Fruit fly (Drosophila melanogaster) whole organism, wandering third instar larva: ENCODE measurements around the gene CG15412.

ENCODE experiments used
- Abd-B ChIP-seq: fragments of >200 bp; optimal IDR thresholded peaks from 2 replicates; lab custom pipeline; 2017; ENCODE audit warnings: missing biosample characterization, missing genetic modification characterization
- CG32264 ChIP-seq: fragments of 200-800 bp; sonication (Bioruptor generic); optimal IDR thresholded peaks from 2 replicates; lab custom pipeline; 2016; ENCODE audit warnings: missing biosample characterization, missing genetic modification characterization
- CG9705 ChIP-seq: fragments of 200-800 bp; sonication (Bioruptor generic); optimal IDR thresholded peaks from 2 replicates; lab custom pipeline; 2018; ENCODE audit warnings: missing biosample characterization, mild to moderate bottlenecking, missing genetic modification characterization
- CrebA ChIP-seq: fragments of 200-800 bp; sonication (Bioruptor generic); optimal IDR thresholded peaks from 2 replicates; lab custom pipeline; 2016; ENCODE audit warnings: missing biosample characterization, mild to moderate bottlenecking, missing genetic modification characterization, borderline replicate concordance
- Dfd ChIP-seq: fragments of >200 bp; optimal IDR thresholded peaks from 2 replicates; lab custom pipeline; 2017; ENCODE audit warnings: missing biosample characterization, missing genetic modification characterization
- Dif ChIP-seq: fragments of 200-275, 200-300 bp; sonication (Bioruptor generic); optimal IDR thresholded peaks from 2 replicates; lab custom pipeline; 2018; ENCODE audit warnings: missing biosample characterization, missing genetic modification characterization; ENCODE audit not compliant: partially characterized antibody
- GATAd ChIP-seq: sonication (Bioruptor generic); optimal IDR thresholded peaks from 2 replicates; lab custom pipeline; 2016; ENCODE audit warnings: missing biosample characterization, missing genetic modification characterization
- HLH106 ChIP-seq: fragments of 200-800 bp; optimal IDR thresholded peaks from 3 replicates; lab custom pipeline; 2019; ENCODE audit warnings: missing biosample characterization, mild to moderate bottlenecking, missing genetic modification characterization, moderate library complexity
- Hnf4 ChIP-seq: fragments of 200-800 bp; sonication (Bioruptor generic); optimal IDR thresholded peaks from 2 replicates; lab custom pipeline; 2016; ENCODE audit warnings: missing biosample characterization, mild to moderate bottlenecking, missing genetic modification characterization
- Hr78 ChIP-seq: fragments of >200 bp; optimal IDR thresholded peaks from 2 replicates; lab custom pipeline; 2017; ENCODE audit warnings: missing biosample characterization, missing genetic modification characterization
- Hr83 ChIP-seq: fragments of 200-300 bp; sonication (Bioruptor generic); optimal IDR thresholded peaks from 2 replicates; lab custom pipeline; 2016; ENCODE audit warnings: missing biosample characterization, mild to moderate bottlenecking, missing genetic modification characterization, moderate library complexity; ENCODE audit not compliant: poor library complexity, severe bottlenecking
- Jra ChIP-seq: sonication (Bioruptor generic); optimal IDR thresholded peaks from 2 replicates; lab custom pipeline; 2016; ENCODE audit warnings: missing biosample characterization, missing genetic modification characterization
- Mio ChIP-seq: sonication (Bioruptor generic); optimal IDR thresholded peaks from 2 replicates; lab custom pipeline; 2016; ENCODE audit warnings: missing biosample characterization, missing genetic modification characterization
- Myc ChIP-seq: fragments of >200 bp; optimal IDR thresholded peaks from 2 replicates; lab custom pipeline; 2017
- N ChIP-seq: fragments of >200 bp; optimal IDR thresholded peaks from 2 replicates; lab custom pipeline; 2018; ENCODE audit warnings: missing biosample characterization, missing external identifiers, missing genetic modification characterization
- OdsH ChIP-seq: fragments of 200-800 bp; sonication (Bioruptor generic); optimal IDR thresholded peaks from 2 replicates; lab custom pipeline; 2016; ENCODE audit warnings: missing biosample characterization, mild to moderate bottlenecking, missing genetic modification characterization
- Rel ChIP-seq, 2 experiments: fragments of 200-800 bp; sonication (Bioruptor generic) in 1 of 2; optimal IDR thresholded peaks; 2 replicates in 1 of 2; 3 replicates in 1 of 2; lab custom pipeline; 2016 to 2019; ENCODE audit warnings: mild to moderate bottlenecking in 2 of 2, missing biosample characterization in 2 of 2, missing genetic modification characterization in 2 of 2, moderate library complexity in 1 of 2
- Sp1 ChIP-seq: fragments of 200-800 bp; sonication (Bioruptor generic); optimal IDR thresholded peaks from 3 replicates; lab custom pipeline; 2019; ENCODE audit warnings: missing biosample characterization, mild to moderate bottlenecking, missing genetic modification characterization, moderate library complexity
- Vsx2 ChIP-seq: fragments of 200-300, 225-300 bp; sonication (Bioruptor generic); optimal IDR thresholded peaks from 2 replicates; lab custom pipeline; 2018; ENCODE audit warnings: missing biosample characterization, missing genetic modification characterization; ENCODE audit not compliant: partially characterized antibody
- br ChIP-seq: fragments of 200-800 bp; sonication (Bioruptor generic); optimal IDR thresholded peaks from 2 replicates; lab custom pipeline; 2016; ENCODE audit warnings: missing biosample characterization, missing genetic modification characterization
- brk ChIP-seq: fragments of 200-800 bp; sonication (Bioruptor generic); optimal IDR thresholded peaks from 2 replicates; lab custom pipeline; 2016; ENCODE audit warnings: missing biosample characterization, mild to moderate bottlenecking, missing genetic modification characterization
- dl ChIP-seq, 2 experiments: fragments of 175-275, 200-275 bp in 1 of 2; fragments of 200-275 bp in 1 of 2; sonication (Bioruptor generic); optimal IDR thresholded peaks; lab custom pipeline; 2018; ENCODE audit warnings: mild to moderate bottlenecking in 2 of 2, missing biosample characterization in 2 of 2, missing genetic modification characterization in 2 of 2, moderate library complexity in 2 of 2; ENCODE audit not compliant: partially characterized antibody in 2 of 2, insufficient read depth in 1 of 2
- dmrt93B ChIP-seq: fragments of 200-800 bp; sonication (Bioruptor generic); optimal IDR thresholded peaks from 2 replicates; lab custom pipeline; 2018; ENCODE audit warnings: missing biosample characterization, mild to moderate bottlenecking, missing genetic modification characterization
- dsf ChIP-seq: sonication (Bioruptor generic); optimal IDR thresholded peaks from 2 replicates; lab custom pipeline; 2016; ENCODE audit warnings: missing biosample characterization, missing genetic modification characterization, borderline replicate concordance
- ey ChIP-seq: fragments of 200-800 bp; sonication (Bioruptor generic); optimal IDR thresholded peaks from 2 replicates; lab custom pipeline; 2016; ENCODE audit warnings: missing biosample characterization, missing genetic modification characterization
- foxo ChIP-seq, 2 experiments: fragments of 200-800 bp; sonication (Bioruptor generic); optimal IDR thresholded peaks; 2 replicates in 1 of 2; 3 replicates in 1 of 2; lab custom pipeline; 2016 to 2017; ENCODE audit warnings: missing biosample characterization in 2 of 2, missing genetic modification characterization in 2 of 2
- fru ChIP-seq: fragments of 200-800 bp; sonication (Bioruptor generic); optimal IDR thresholded peaks from 3 replicates; lab custom pipeline; 2016; ENCODE audit warnings: missing biosample characterization, mild to moderate bottlenecking, missing genetic modification characterization
- h ChIP-seq: fragments of 200-800 bp; sonication (Bioruptor generic); optimal IDR thresholded peaks from 3 replicates; lab custom pipeline; 2016; ENCODE audit warnings: missing biosample characterization, mild to moderate bottlenecking, missing genetic modification characterization
- jim ChIP-seq: fragments of 175-275, 200-325 bp; sonication (Bioruptor generic); optimal IDR thresholded peaks from 2 replicates; lab custom pipeline; 2016; ENCODE audit warnings: missing biosample characterization, mild to moderate bottlenecking, missing genetic modification characterization
- lola ChIP-seq: fragments of >200 bp; optimal IDR thresholded peaks from 2 replicates; lab custom pipeline; 2017; ENCODE audit warnings: missing biosample characterization, missing genetic modification characterization
- pan ChIP-seq: fragments of >200 bp; optimal IDR thresholded peaks from 2 replicates; lab custom pipeline; 2017
- psq ChIP-seq: fragments of 200-800 bp; sonication (Bioruptor generic); optimal IDR thresholded peaks from 3 replicates; lab custom pipeline; 2017; ENCODE audit warnings: missing biosample characterization, mild to moderate bottlenecking, missing genetic modification characterization, moderate library complexity
- rgr ChIP-seq: fragments of 200-800 bp; sonication (Bioruptor generic); optimal IDR thresholded peaks from 3 replicates; lab custom pipeline; 2016; ENCODE audit warnings: missing biosample characterization, mild to moderate bottlenecking, missing genetic modification characterization
- sage ChIP-seq: fragments of 200-800 bp; sonication (Bioruptor generic); optimal IDR thresholded peaks from 2 replicates; lab custom pipeline; 2016; ENCODE audit warnings: missing biosample characterization, mild to moderate bottlenecking, missing genetic modification characterization
- sv ChIP-seq: fragments of 200-800 bp; sonication (Bioruptor generic); optimal IDR thresholded peaks from 3 replicates; lab custom pipeline; 2016; ENCODE audit warnings: missing biosample characterization, missing genetic modification characterization
- tai ChIP-seq: sonication (Bioruptor generic); optimal IDR thresholded peaks from 2 replicates; lab custom pipeline; 2016; ENCODE audit warnings: missing biosample characterization, missing genetic modification characterization
- usp ChIP-seq: fragments of >200 bp; optimal IDR thresholded peaks from 2 replicates; lab custom pipeline; 2017; ENCODE audit warnings: missing biosample characterization, missing genetic modification characterization
- woc ChIP-seq: sonication (Bioruptor generic); optimal IDR thresholded peaks from 2 replicates; lab custom pipeline; 2016; ENCODE audit warnings: missing biosample characterization, mild to moderate bottlenecking, missing genetic modification characterization

CG15412 gene

DNA sequence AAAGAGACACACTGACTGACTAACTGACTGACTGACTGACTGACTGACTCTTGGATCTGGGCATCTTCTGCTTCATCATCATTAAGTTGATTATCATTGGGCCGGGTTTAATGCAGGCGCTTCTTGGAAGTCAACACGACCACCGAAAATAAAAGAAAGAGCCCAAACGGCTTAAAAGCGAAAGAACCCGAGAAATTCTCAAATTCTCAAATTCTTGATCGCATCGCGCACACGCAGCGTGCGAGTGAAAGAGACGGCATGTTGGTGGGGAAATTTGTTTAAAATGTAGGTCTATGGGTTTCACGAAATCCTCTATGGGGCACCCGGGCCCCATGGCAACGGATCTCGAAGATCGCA, 29.1 kb downstream of the CG15412 start:
- TF ChIP-seq dsf: no peak
- TF ChIP-seq pan (lab: Kevin White, UChicago): no peak
- no peak for TF ChIP-seq br (GFP tag; lab: Kevin White, UChicago)
- TF ChIP-seq rgr (GFP tag; lab: Kevin White, UChicago): no peak
- no peak for TF ChIP-seq Abd-B
- no peak for TF ChIP-seq dl (GFP tag; optimal IDR thresholded peaks at IDR 0.05; lab: Kevin White, UChicago; ENCODE audit: insufficient read depth in 1 of 2, partially characterized antibody in 2 of 2)
- no peak for TF ChIP-seq jim (GFP tag; lab: Kevin White, UChicago)
- no peak for TF ChIP-seq Dif (GFP tag; lab: Kevin White, UChicago)
- no peak for TF ChIP-seq fru (GFP tag; lab: Kevin White, UChicago)
- TF ChIP-seq woc (GFP tag; lab: Kevin White, UChicago): no peak
- TF ChIP-seq sage (GFP tag; lab: Kevin White, UChicago): no peak
- TF ChIP-seq Dfd (GFP tag; lab: Kevin White, UChicago): no peak
- TF ChIP-seq, all 38 proteins: peak for 0

DNA sequence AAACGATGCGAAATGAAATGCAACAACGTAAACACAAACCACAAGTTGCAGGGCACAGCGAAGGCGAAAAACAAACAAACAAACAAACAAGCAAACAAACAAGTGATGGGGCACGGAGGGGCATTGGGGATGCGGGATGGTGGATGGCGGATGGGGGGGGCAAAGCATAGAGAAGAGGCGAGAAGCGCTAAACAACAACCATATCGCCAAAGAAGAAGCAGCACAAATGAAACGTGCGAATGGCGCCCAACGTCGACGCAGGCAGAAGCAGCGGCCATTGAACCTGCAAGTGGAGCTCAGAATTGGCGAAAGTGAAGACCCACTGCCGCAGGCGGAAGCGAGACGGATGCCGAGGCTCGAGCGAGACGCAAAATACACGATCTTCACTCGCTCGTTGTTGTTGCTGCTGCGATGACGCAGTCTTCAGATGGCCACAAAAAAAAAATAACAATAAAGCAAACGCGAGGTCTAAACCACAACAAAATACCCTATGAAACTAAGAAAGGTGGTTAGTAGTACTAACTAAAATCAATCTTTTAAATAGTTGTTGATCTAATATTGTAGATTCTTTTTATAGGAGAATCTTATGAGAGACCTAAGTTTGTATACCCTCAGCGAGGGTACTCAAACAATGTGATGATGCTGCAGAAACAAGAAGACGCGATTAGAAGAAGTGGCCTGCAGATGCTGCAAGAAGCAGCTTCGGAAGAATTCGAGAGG, 29.6 kb downstream of the CG15412 start:
- TF ChIP-seq Hr78: no peak
- peak; percentile 93 for TF ChIP-seq fru (GFP tag; lab: Kevin White, UChicago)
- no peak for TF ChIP-seq dl (GFP tag; optimal IDR thresholded peaks at IDR 0.05; lab: Kevin White, UChicago; ENCODE audit: insufficient read depth in 1 of 2, partially characterized antibody in 2 of 2)
- TF ChIP-seq woc (GFP tag; lab: Kevin White, UChicago): peak; percentile 96
- peak; percentile 89 for TF ChIP-seq Hnf4 (GFP tag; lab: Kevin White, UChicago)
- TF ChIP-seq N: no peak
- peak; percentile 88 for TF ChIP-seq OdsH (GFP tag; lab: Kevin White, UChicago)
- TF ChIP-seq br (GFP tag; lab: Kevin White, UChicago): peak; percentile 88
- peak; percentile 85 for TF ChIP-seq brk (GFP tag; lab: Kevin White, UChicago)
- no peak for TF ChIP-seq Hr83 (GFP tag; lab: Kevin White, UChicago)
- peak; percentile 89 for TF ChIP-seq Jra (GFP tag; lab: Kevin White, UChicago)
- TF ChIP-seq Dif (GFP tag; lab: Kevin White, UChicago): no peak
- no peak for TF ChIP-seq GATAd (GFP tag; lab: Kevin White, UChicago)
- TF ChIP-seq foxo (GFP tag; optimal IDR thresholded peaks at IDR 0.05; lab: Kevin White, UChicago): peak; percentile 51 to 91
- peak; percentile 21 for TF ChIP-seq dsf
- TF ChIP-seq lola (GFP tag; lab: Kevin White, UChicago): no peak
- peak; percentile 98 for TF ChIP-seq psq
- no peak for TF ChIP-seq sv (GFP tag; lab: Kevin White, UChicago)
- TF ChIP-seq pan (lab: Kevin White, UChicago): no peak
- no peak for TF ChIP-seq Vsx2 (GFP tag; lab: Kevin White, UChicago)
- peak; percentile 78 for TF ChIP-seq CrebA (GFP tag; lab: Kevin White, UChicago)
- TF ChIP-seq usp: no peak
- TF ChIP-seq Sp1 (GFP tag; lab: Kevin White, UChicago): peak; percentile 75
- TF ChIP-seq HLH106 (tag; lab: Kevin White, UChicago): peak; percentile 81
- TF ChIP-seq jim (GFP tag; lab: Kevin White, UChicago): no peak
- no peak for TF ChIP-seq Dfd (GFP tag; lab: Kevin White, UChicago)
- peak; percentile 95 for TF ChIP-seq h (GFP tag; lab: Kevin White, UChicago)
- TF ChIP-seq dmrt93B (GFP tag; lab: Kevin White, UChicago): peak; percentile 68
- TF ChIP-seq CG32264 (GFP tag; lab: Kevin White, UChicago): peak; percentile 85
- peak; percentile 79 for TF ChIP-seq tai (GFP tag; lab: Kevin White, UChicago)
- TF ChIP-seq Myc: no peak
- peak; percentile 75 for TF ChIP-seq Rel (GFP tag; optimal IDR thresholded peaks at IDR 0.05; lab: Kevin White, UChicago)
- peak; percentile 41 for TF ChIP-seq Rel (tag; optimal IDR thresholded peaks at IDR 0.05; lab: Kevin White, UChicago)
- TF ChIP-seq ey: peak; percentile 95
- TF ChIP-seq rgr (GFP tag; lab: Kevin White, UChicago): peak; percentile 91
- TF ChIP-seq sage (GFP tag; lab: Kevin White, UChicago): peak; percentile 89
- no peak for TF ChIP-seq Abd-B
- TF ChIP-seq Mio (GFP tag; lab: Kevin White, UChicago): peak; percentile 34
- TF ChIP-seq CG9705 (GFP tag; lab: Kevin White, UChicago): no peak
